Fruit fly (Drosophila melanogaster) Kc167 (cell line): ENCODE data around the gene CG31347.

Experiments
- Myc ChIP-seq: fragments of >200 bp; optimal IDR thresholded peaks from 2 replicates; lab custom pipeline; 2017; ENCODE audit warnings: missing external identifiers
- Sin3A ChIP-seq: fragments of >200 bp; optimal IDR thresholded peaks from 2 replicates; lab custom pipeline; 2018; ENCODE audit warnings: missing external identifiers
- h ChIP-seq: fragments of >200 bp; optimal IDR thresholded peaks from 3 replicates; lab custom pipeline; 2018; ENCODE audit warnings: missing external identifiers
- insv ChIP-seq: fragments of >200 bp; optimal IDR thresholded peaks from 3 replicates; lab custom pipeline; 2018; ENCODE audit warnings: missing external identifiers
- psq ChIP-seq: fragments of >200 bp; optimal IDR thresholded peaks from 2 replicates; lab custom pipeline; 2017; ENCODE audit warnings: missing external identifiers

dm6 chr3R:12642051-12642532 lies 50.3 kb downstream of the CG31347 start, which contains the start of gene CG6753:
- no peak for TF ChIP-seq h
- no peak for TF ChIP-seq psq
- TF ChIP-seq Myc (lab: Kevin White, UChicago), result no peak
- no peak for TF ChIP-seq insv
- TF ChIP-seq Sin3A (lab: Kevin White, UChicago), result no peak
